Worm (Caenorhabditis elegans): Measurements from ENCODE around the gene clik-1.

The clik-1 gene

DNA sequence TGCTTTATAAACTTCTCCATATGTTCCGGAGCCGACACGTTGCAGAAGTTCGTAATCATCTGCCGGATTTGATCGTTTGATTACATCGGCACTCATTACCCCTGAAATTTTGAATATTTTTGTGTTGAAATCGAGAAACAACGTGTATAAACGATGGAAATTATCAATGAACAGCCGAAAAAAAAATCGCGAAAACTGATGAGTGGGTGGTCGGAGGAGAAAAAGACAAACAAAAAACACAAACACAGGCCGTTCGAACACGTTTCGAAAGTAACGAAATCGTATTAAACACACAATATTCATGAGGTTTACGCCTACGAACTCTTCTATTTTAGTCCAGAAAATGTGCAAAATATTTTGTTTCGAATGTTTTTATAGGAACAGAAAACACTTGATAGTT, 24.0 kb upstream of the clik-1 start, which contains the start of gene gck-2:
Gene gck-2 (minus strand): TSS at position 101 of the 400 bp plus-strand sequence.
- TF ChIP-seq alr-1 (tag; optimal IDR thresholded peaks at IDR 0.05; ENCODE audit: borderline replicate concordance), result no peak

DNA sequence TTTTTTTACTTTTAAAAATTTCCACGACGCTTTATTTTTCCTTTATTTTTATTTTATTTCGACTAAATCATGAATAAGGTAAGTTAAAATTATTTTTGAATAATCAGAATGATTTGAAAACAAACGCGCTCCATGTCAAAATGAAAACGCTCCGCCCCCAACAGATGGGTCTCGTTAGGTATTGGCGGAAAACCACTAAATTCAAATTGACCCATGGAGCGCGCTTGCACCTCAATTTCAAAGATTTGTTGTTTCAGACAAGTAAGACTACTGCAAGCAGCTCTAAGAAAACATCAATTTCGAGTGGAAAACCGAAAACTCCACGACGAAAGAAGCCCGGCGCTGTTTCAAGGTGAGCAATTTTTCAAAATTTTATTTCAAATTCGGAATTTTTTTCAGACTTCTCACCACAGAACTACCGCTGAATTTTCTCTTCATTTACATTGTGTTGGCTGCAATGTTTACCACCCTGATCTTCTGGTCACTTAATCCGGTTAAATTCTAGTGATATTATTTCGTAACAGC, 19.4 kb upstream of the clik-1 start, which contains the start of gene ZC404.2:
Gene ZC404.2 (plus strand): TSS at position 47 of the 525 bp plus-strand sequence.
- TF ChIP-seq ceh-88 (GFP tag; IDR thresholded peaks at IDR 0.05), result no peak
- TF ChIP-seq fkh-4 (tag; optimal IDR thresholded peaks at IDR 0.05; ENCODE audit: borderline replicate concordance), result no peak
- no peak for TF ChIP-seq C04F5.9 (tag; optimal IDR thresholded peaks at IDR 0.05)
- no peak for TF ChIP-seq dsc-1 (tag; optimal IDR thresholded peaks at IDR 0.05)
- TF ChIP-seq unc-130 (tag; optimal IDR thresholded peaks at IDR 0.05), result no peak
- no peak for TF ChIP-seq ceh-90 (tag; optimal IDR thresholded peaks at IDR 0.05)
- TF ChIP-seq ces-1 (GFP tag; optimal IDR thresholded peaks at IDR 0.05), result no peak
- no peak for TF ChIP-seq nhr-47 (tag; optimal IDR thresholded peaks at IDR 0.05)
- peak in 1 of 2 experiments; percentile 30 for TF ChIP-seq lin-35 (GFP tag; optimal IDR thresholded peaks at IDR 0.05)
- no peak for TF ChIP-seq ets-5 (GFP tag; IDR thresholded peaks at IDR 0.05)
- TF ChIP-seq ztf-11 (tag; optimal IDR thresholded peaks at IDR 0.05), result no peak
- no peak for TF ChIP-seq lin-14 (GFP tag; optimal IDR thresholded peaks at IDR 0.05)
- TF ChIP-seq nhr-12 (tag; optimal IDR thresholded peaks at IDR 0.05), result no peak
- no peak for TF ChIP-seq pax-3 (tag; optimal IDR thresholded peaks at IDR 0.05)
- TF ChIP-seq nhr-20 (tag; optimal IDR thresholded peaks at IDR 0.05), result no peak
- TF ChIP-seq efl-1 (optimal IDR thresholded peaks at IDR 0.05), result peak in 1 of 2 experiments; percentile 68
- TF ChIP-seq efl-1 (GFP tag; optimal IDR thresholded peaks at IDR 0.05 in 1 of 2), result peak; percentile 38 to 86
- no peak for TF ChIP-seq zag-1 (tag; optimal IDR thresholded peaks at IDR 0.05)
- TF ChIP-seq lin-13 (GFP tag; optimal IDR thresholded peaks at IDR 0.05), result no peak
- peak in 1 of 3 experiments; percentile 43 for TF ChIP-seq dpl-1 (GFP tag; optimal IDR thresholded peaks at IDR 0.05)
- TF ChIP-seq snpc-4 (tag; optimal IDR thresholded peaks at IDR 0.05), result no peak

DNA sequence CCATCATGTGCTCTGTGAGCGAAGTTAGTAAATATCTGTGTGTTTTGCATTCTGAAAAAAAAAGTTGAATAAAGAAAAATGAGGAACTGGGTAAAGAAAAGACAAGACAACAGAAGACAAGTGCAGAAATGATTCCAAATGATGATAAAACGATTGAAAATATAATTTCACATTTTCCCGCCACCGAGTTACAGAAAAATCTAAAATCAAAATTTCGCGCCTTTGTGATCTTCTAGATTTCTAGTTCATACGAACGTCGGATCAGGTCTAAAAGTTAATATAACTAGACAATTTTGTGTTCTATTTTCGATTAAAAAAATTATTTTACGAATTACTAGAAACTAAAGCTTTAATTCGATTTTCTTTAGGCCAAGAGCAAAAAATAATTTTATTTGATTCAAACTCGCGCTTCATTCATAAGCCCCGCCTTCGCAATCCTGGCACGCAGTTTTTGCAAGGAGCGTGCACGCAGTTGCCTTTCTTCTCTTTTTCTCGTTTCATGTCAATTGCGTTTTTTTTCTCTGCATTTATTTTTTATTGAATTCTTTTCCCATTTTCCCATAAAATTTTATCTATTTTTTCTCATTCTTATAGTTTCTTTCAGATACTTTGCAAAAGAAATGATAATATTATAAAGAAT, 16.4 kb upstream of the clik-1 start, which contains the start of the genes spn-4 and spe-39:
Gene spn-4 (minus strand): TSS at position 51 of the 640 bp plus-strand sequence.
Gene spe-39 (plus strand): TSS at position 599 of the 640 bp plus-strand sequence.
- TF ChIP-seq alr-1 (tag; optimal IDR thresholded peaks at IDR 0.05; ENCODE audit: borderline replicate concordance), result no peak
- TF ChIP-seq mdl-1 (tag; optimal IDR thresholded peaks at IDR 0.05), result peak in 1 of 2 experiments; percentile 65
- peak; percentile 81 for TF ChIP-seq hpl-2 (GFP tag; optimal IDR thresholded peaks at IDR 0.05)
- peak; percentile 73 for TF ChIP-seq tbx-2 (tag; optimal IDR thresholded peaks at IDR 0.05)
- TF ChIP-seq vab-15 (tag; optimal IDR thresholded peaks at IDR 0.05), result no peak
- no peak for TF ChIP-seq pqm-1 (tag; optimal IDR thresholded peaks at IDR 0.05)
- TF ChIP-seq unc-30 (tag; optimal IDR thresholded peaks at IDR 0.05), result no peak
- TF ChIP-seq unc-98 (GFP tag; IDR thresholded peaks at IDR 0.05), result no peak
- TF ChIP-seq isw-1 (GFP tag; IDR thresholded peaks at IDR 0.05), result peak; percentile 62
- TF ChIP-seq mef-2 (tag; optimal IDR thresholded peaks at IDR 0.05), result no peak
- peak; percentile 20; the same call in 1 of the 2 replicates for TF ChIP-seq mab-9 (GFP tag; IDR thresholded peaks at IDR 0.05)
- TF ChIP-seq zag-1 (tag; optimal IDR thresholded peaks at IDR 0.05), result no peak
- TF ChIP-seq ztf-11 (tag; optimal IDR thresholded peaks at IDR 0.05), result peak in 1 of 2 experiments; percentile 72
- peak; percentile 3 for TF ChIP-seq fkh-10 (GFP tag; optimal IDR thresholded peaks at IDR 0.05)
- TF ChIP-seq ceh-82 (tag; optimal IDR thresholded peaks at IDR 0.05), result peak; percentile 53 to 76 (median 63)
- no peak for TF ChIP-seq ceh-88 (GFP tag; IDR thresholded peaks at IDR 0.05)
- peak; percentile 86 for TF ChIP-seq nhr-71 (tag; optimal IDR thresholded peaks at IDR 0.05)
- TF ChIP-seq ceh-90 (tag; optimal IDR thresholded peaks at IDR 0.05), result peak; percentile 46
- TF ChIP-seq grh-1 (GFP tag; IDR thresholded peaks at IDR 0.05), result peak; percentile 35
- TF ChIP-seq aha-1 (tag; optimal IDR thresholded peaks at IDR 0.05), result no peak
- TF ChIP-seq Y116A8C.19 (tag; optimal IDR thresholded peaks at IDR 0.05; ENCODE audit: borderline replicate concordance), result no peak
- TF ChIP-seq mep-1 (tag; optimal IDR thresholded peaks at IDR 0.05), result peak; percentile 81
- peak; percentile 80 for TF ChIP-seq lin-39 (tag; optimal IDR thresholded peaks at IDR 0.05)
- TF ChIP-seq rnt-1 (tag; optimal IDR thresholded peaks at IDR 0.05), result peak; percentile 92
- peak; percentile 84 for TF ChIP-seq dsc-1 (tag; optimal IDR thresholded peaks at IDR 0.05)
- TF ChIP-seq nhr-11 (tag; optimal IDR thresholded peaks at IDR 0.05), result peak; percentile 25
- no peak for TF ChIP-seq ceh-63 (GFP tag; optimal IDR thresholded peaks at IDR 0.05)
- TF ChIP-seq ces-1 (GFP tag; optimal IDR thresholded peaks at IDR 0.05), result no peak
- TF ChIP-seq C34B4.2 (tag; optimal IDR thresholded peaks at IDR 0.05), result no peak
- TF ChIP-seq ets-5 (GFP tag; IDR thresholded peaks at IDR 0.05), result no peak
- peak; percentile 29 for TF ChIP-seq fkh-8 (tag; optimal IDR thresholded peaks at IDR 0.05)
- no peak for TF ChIP-seq sup-37 (GFP tag; optimal IDR thresholded peaks at IDR 0.05)
- peak; percentile 66 for TF ChIP-seq unc-86 (tag; optimal IDR thresholded peaks at IDR 0.05)
- TF ChIP-seq snpc-4 (tag; optimal IDR thresholded peaks at IDR 0.05), result peak; percentile 88

Measured in whole organism, L1 larva.